Fruit fly (Drosophila melanogaster) whole organism, adult: ENCODE results near the gene CG14325.

ENCODE experiments used
- CG11617 ChIP-seq: fragments of 200-800 bp; sonication (Bioruptor generic); optimal IDR thresholded peaks from 2 replicates; lab custom pipeline; 2017; ENCODE audit warnings: mild to moderate bottlenecking, missing biosample characterization, missing genetic modification reagents, missing genetic modification characterization
- CG12768 ChIP-seq: fragments of 200-800 bp; sonication (Bioruptor generic); optimal IDR thresholded peaks from 2 replicates; lab custom pipeline; 2017; ENCODE audit warnings: missing biosample characterization, missing genetic modification characterization, mild to moderate bottlenecking, moderate library complexity, missing genetic modification reagents
- CG14711 ChIP-seq: fragments of 200-800 bp; sonication (Bioruptor generic); optimal IDR thresholded peaks from 2 replicates; lab custom pipeline; 2018; ENCODE audit warnings: missing biosample characterization, mild to moderate bottlenecking, missing genetic modification characterization, moderate library complexity
- CG1620 ChIP-seq: fragments of 200-800 bp; sonication (Bioruptor generic); optimal IDR thresholded peaks from 2 replicates; lab custom pipeline; 2016; ENCODE audit warnings: missing biosample characterization, missing genetic modification characterization
- CG33017 ChIP-seq: fragments of 200-800 bp; sonication (Bioruptor generic); optimal IDR thresholded peaks from 2 replicates; lab custom pipeline; 2018; ENCODE audit warnings: missing biosample characterization, mild to moderate bottlenecking, missing genetic modification characterization, moderate library complexity
- CG5204 ChIP-seq: fragments of 200-800 bp; sonication (Bioruptor generic); optimal IDR thresholded peaks from 2 replicates; lab custom pipeline; 2016; ENCODE audit warnings: missing biosample characterization, missing genetic modification characterization
- CG7045 ChIP-seq: fragments of 200-800 bp; sonication (Bioruptor generic); optimal IDR thresholded peaks from 2 replicates; lab custom pipeline; 2017; ENCODE audit warnings: missing biosample characterization, mild to moderate bottlenecking, missing genetic modification characterization
- CG7101 ChIP-seq: fragments of 200-800 bp; sonication (Bioruptor generic); optimal IDR thresholded peaks from 2 replicates; lab custom pipeline; 2018; ENCODE audit warnings: missing biosample characterization, mild to moderate bottlenecking, missing genetic modification characterization, moderate library complexity
- Clk ChIP-seq: fragments of 200-800 bp; sonication (Bioruptor generic); optimal IDR thresholded peaks from 2 replicates; lab custom pipeline; 2017; ENCODE audit warnings: missing biosample characterization, missing genetic modification characterization
- Crg-1 ChIP-seq: fragments of 200-800 bp; sonication (Bioruptor generic); optimal IDR thresholded peaks from 2 replicates; lab custom pipeline; 2016; ENCODE audit warnings: missing biosample characterization, missing genetic modification characterization
- Hr96 ChIP-seq: fragments of 200-800 bp; sonication (Bioruptor generic); optimal IDR thresholded peaks from 2 replicates; lab custom pipeline; 2016; ENCODE audit warnings: missing biosample characterization, missing genetic modification characterization
- bab1 ChIP-seq: fragments of 200-800 bp; sonication (Bioruptor generic); optimal IDR thresholded peaks from 3 replicates; lab custom pipeline; 2019; ENCODE audit warnings: missing biosample characterization, mild to moderate bottlenecking, missing genetic modification characterization, moderate library complexity
- cic ChIP-seq: fragments of 200-800 bp; sonication (Bioruptor generic); optimal IDR thresholded peaks from 2 replicates; lab custom pipeline; 2017; ENCODE audit warnings: missing biosample characterization, mild to moderate bottlenecking, missing genetic modification characterization, moderate library complexity
- cnc ChIP-seq, 2 experiments: fragments of >200 bp; optimal IDR thresholded peaks; 2 replicates each; lab custom pipeline; 2017
- kay ChIP-seq: fragments of 200-800 bp; sonication (Bioruptor generic); peaks from one replicate; lab custom pipeline; 2016; ENCODE audit warnings: missing biosample characterization, missing genetic modification characterization, borderline replicate concordance
- ovo ChIP-seq: fragments of 200-800 bp; sonication (Bioruptor generic); optimal IDR thresholded peaks from 2 replicates; lab custom pipeline; 2016; ENCODE audit warnings: missing biosample characterization, missing genetic modification characterization
- pad ChIP-seq: fragments of 200-800 bp; sonication (Bioruptor generic); optimal IDR thresholded peaks from 3 replicates; lab custom pipeline; 2017; ENCODE audit warnings: missing biosample characterization, missing genetic modification characterization, mild to moderate bottlenecking, moderate library complexity, missing genetic modification reagents
- tj ChIP-seq: fragments of 200-800 bp; sonication (Bioruptor generic); optimal IDR thresholded peaks from 3 replicates; lab custom pipeline; 2017; ENCODE audit warnings: missing biosample characterization, mild to moderate bottlenecking, missing genetic modification characterization, moderate library complexity
- toe ChIP-seq: fragments of 200-800 bp; sonication (Bioruptor generic); optimal IDR thresholded peaks from 2 replicates; lab custom pipeline; 2016; ENCODE audit warnings: missing biosample characterization, missing genetic modification characterization

The CG14325 gene

dm6 chr3R:17626827-17627226 is at the start of gene CG14325:
CG14325 (plus strand) TSS chr3R:17627127.
- TF ChIP-seq Crg-1 = no peak
- no peak for TF ChIP-seq CG12768 (GFP tag; lab: Kevin White, UChicago)
- no peak for TF ChIP-seq tj (GFP tag; lab: Kevin White, UChicago)
- no peak for TF ChIP-seq CG7101
- no peak for TF ChIP-seq bab1
- TF ChIP-seq cnc (optimal IDR thresholded peaks at IDR 0.05; lab: Kevin White, UChicago) = no peak
- TF ChIP-seq toe (GFP tag; lab: Kevin White, UChicago) = no peak
- no peak for TF ChIP-seq CG7045 (GFP tag; lab: Kevin White, UChicago)

dm6 chr3R:17583658-17584460 is 43.1 kb upstream of the CG14325 start:
- TF ChIP-seq CG1620 (GFP tag; lab: Kevin White, UChicago) (no peak), ovo (GFP tag; lab: Kevin White, UChicago) (no peak), CG7101 (no peak)

- no peak for TF ChIP-seq tj (GFP tag; lab: Kevin White, UChicago)
- TF ChIP-seq cnc (optimal IDR thresholded peaks at IDR 0.05; lab: Kevin White, UChicago) = no peak
- no peak for TF ChIP-seq CG5204 (GFP tag; lab: Kevin White, UChicago)
- no peak for TF ChIP-seq toe (GFP tag; lab: Kevin White, UChicago)
- TF ChIP-seq CG12768 (GFP tag; lab: Kevin White, UChicago) = no peak
- TF ChIP-seq Crg-1 = no peak
- no peak for TF ChIP-seq kay (GFP tag; lab: Kevin White, UChicago)
- TF ChIP-seq CG14711 = no peak
- TF ChIP-seq Hr96 (GFP tag; lab: Kevin White, UChicago) = no peak
- no peak for TF ChIP-seq CG33017 (tag; lab: Kevin White, UChicago)
- no peak for TF ChIP-seq CG7101
- TF ChIP-seq bab1 = no peak
- TF ChIP-seq ovo (GFP tag; lab: Kevin White, UChicago) = no peak
- no peak for TF ChIP-seq Clk (GFP tag; lab: Kevin White, UChicago)
- TF ChIP-seq CG11617 = no peak
- no peak for TF ChIP-seq CG1620 (GFP tag; lab: Kevin White, UChicago)
Observed at dm6 chr3R:17588805-17589204, 38.1 kb upstream of the CG14325 start.

dm6 chr3R:17591831-17592230 is 35.1 kb upstream of the CG14325 start:
- TF ChIP-seq pad (GFP tag; lab: Kevin White, UChicago) (no peak), Clk (GFP tag; lab: Kevin White, UChicago) (no peak), cic (no peak), CG12768 (GFP tag; lab: Kevin White, UChicago) (no peak), CG7101 (no peak), CG5204 (GFP tag; lab: Kevin White, UChicago) (no peak), CG1620 (GFP tag; lab: Kevin White, UChicago) (no peak), CG14711 (no peak), Hr96 (GFP tag; lab: Kevin White, UChicago) (no peak)

dm6 chr3R:17593470-17593869 is 33.5 kb upstream of the CG14325 start:
- TF ChIP-seq CG7045 (GFP tag; lab: Kevin White, UChicago) (no peak), ovo (GFP tag; lab: Kevin White, UChicago) (no peak), CG7101 (no peak), cnc (optimal IDR thresholded peaks at IDR 0.05; lab: Kevin White, UChicago) (no peak), Clk (GFP tag; lab: Kevin White, UChicago) (no peak), CG1620 (GFP tag; lab: Kevin White, UChicago) (no peak), pad (GFP tag; lab: Kevin White, UChicago) (no peak), Hr96 (GFP tag; lab: Kevin White, UChicago) (no peak), CG5204 (GFP tag; lab: Kevin White, UChicago) (no peak), Crg-1 (no peak), CG14711 (no peak), CG11617 (no peak), bab1 (no peak), CG12768 (GFP tag; lab: Kevin White, UChicago) (no peak), cic (no peak), toe (GFP tag; lab: Kevin White, UChicago) (no peak), tj (GFP tag; lab: Kevin White, UChicago) (no peak), CG33017 (tag; lab: Kevin White, UChicago) (no peak), kay (GFP tag; lab: Kevin White, UChicago) (no peak)

- TF ChIP-seq Clk (GFP tag; lab: Kevin White, UChicago) (no peak), cic (no peak), bab1 (no peak), CG12768 (GFP tag; lab: Kevin White, UChicago) (no peak), CG7101 (no peak), Hr96 (GFP tag; lab: Kevin White, UChicago) (no peak), CG14711 (no peak), ovo (GFP tag; lab: Kevin White, UChicago) (no peak), CG5204 (GFP tag; lab: Kevin White, UChicago) (no peak)
Observed at dm6 chr3R:17594086-17594485, 32.8 kb upstream of the CG14325 start, which contains the start of gene Sgs5bis. Sgs5bis (plus strand) TSS chr3R:17594386.

dm6 chr3R:17595084-17595483 is 31.8 kb upstream of the CG14325 start, which contains the start of gene Sgs5:
Sgs5 (plus strand) TSS chr3R:17595362.
- no peak for TF ChIP-seq CG7045 (GFP tag; lab: Kevin White, UChicago)
- no peak for TF ChIP-seq ovo (GFP tag; lab: Kevin White, UChicago)
- TF ChIP-seq CG5204 (GFP tag; lab: Kevin White, UChicago) = no peak
- no peak for TF ChIP-seq CG33017 (tag; lab: Kevin White, UChicago)
- no peak for TF ChIP-seq bab1
